Fruit fly (Drosophila melanogaster) S2 (cell line): ENCODE results near the gene Ak1.

Experiments
- CG8478 ChIP-seq: fragments of >200 bp; optimal IDR thresholded peaks from 2 replicates; lab custom pipeline; 2018
- CTCF ChIP-seq, 2 experiments: fragments of >200 bp; optimal IDR thresholded peaks; 2 replicates each; lab custom pipeline; 2018

DNA sequence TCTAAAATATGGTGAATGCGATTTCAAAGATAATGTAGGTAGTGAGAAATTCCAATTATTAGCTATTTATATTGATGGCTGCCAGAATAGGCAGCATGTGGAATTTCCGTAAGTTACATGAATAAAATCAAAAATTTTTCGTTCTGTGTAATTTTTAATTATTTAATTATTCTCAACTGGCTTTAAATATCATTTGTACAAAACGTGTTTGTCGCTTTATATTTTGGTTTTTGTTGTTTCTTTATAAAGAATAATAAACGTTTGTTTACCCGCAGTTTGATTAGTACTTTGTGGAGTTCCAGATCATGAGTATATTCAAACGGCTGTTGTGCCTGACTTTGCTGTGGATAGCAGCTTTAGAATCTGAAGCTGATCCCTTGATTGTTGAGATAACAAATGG lies 13.4 kb downstream of the Ak1 start, which contains the start of gene Est-P:
- no peak for TF ChIP-seq CTCF (optimal IDR thresholded peaks at IDR 0.05; lab: Kevin White, UChicago)
- TF ChIP-seq CG8478 (lab: Kevin White, UChicago) = no peak
